Worm (Caenorhabditis elegans) whole organism, L4 larva: ENCODE measurements around the gene F40F8.4.
A peak's percentile ranks its signal among the peaks of the same experiment; 100 is the strongest.

ENCODE experiments used
- F10B5.3 ChIP-seq: sonication (generic microtip); optimal IDR thresholded peaks from 2 replicates; lab custom pipeline; 2016; ENCODE audit warnings: mild to moderate bottlenecking, missing genetic modification characterization, missing compliant biosample characterization
- R02D3.7 ChIP-seq: fragments of 150-350 bp; sonication (generic microtip); optimal IDR thresholded peaks from 3 replicates; lab custom pipeline; 2014; ENCODE audit warnings: missing biosample characterization, missing genetic modification characterization
- zip-2 ChIP-seq: fragments of 150-350 bp; optimal IDR thresholded peaks from 2 replicates; lab custom pipeline; 2014; ENCODE audit warnings: missing biosample characterization, missing genetic modification characterization

- no peak for TF ChIP-seq zip-2
- TF ChIP-seq R02D3.7: no peak
- peak; percentile 74 for TF ChIP-seq F10B5.3 (tag; lab: Kevin White, UChicago)
Measured at ce11 chrII:11167039-11167438, 27.0 kb upstream of the F40F8.4 start.
